Worm (Caenorhabditis elegans) whole organism, mixed stage, embryonic: ENCODE measurements around the gene F08H9.2.
A peak's percentile ranks its signal among the peaks of the same experiment; 100 is the strongest.

Experiments used
- M03D4.4 ChIP-seq: sonication (generic microtip); optimal IDR thresholded peaks from 2 replicates; lab custom pipeline; 2017; ENCODE audit warnings: mild to moderate bottlenecking, missing genetic modification characterization, missing compliant biosample characterization
- blmp-1 ChIP-seq: fragments of 150-350 bp; optimal IDR thresholded peaks from 2 replicates; lab custom pipeline; 2014; ENCODE audit warnings: missing biosample characterization, missing genetic modification characterization
- ceh-83 ChIP-seq: fragments of 200-800 bp; sonication (Bioruptor generic); optimal IDR thresholded peaks from 2 replicates; lab custom pipeline; 2018; ENCODE audit warnings: mild to moderate bottlenecking, missing genetic modification characterization, missing compliant biosample characterization
- ces-1 ChIP-seq: fragments of 150-350 bp; optimal IDR thresholded peaks from 2 replicates; lab custom pipeline; 2014; ENCODE audit warnings: missing biosample characterization, missing genetic modification reagents, missing genetic modification characterization
- drap-1 ChIP-seq: fragments of 200-800 bp; sonication (Bioruptor generic); optimal IDR thresholded peaks from 3 replicates; lab custom pipeline; 2018; ENCODE audit warnings: mild to moderate bottlenecking, missing genetic modification characterization, missing compliant biosample characterization
- elt-1 ChIP-seq: sonication (generic microtip); optimal IDR thresholded peaks from 2 replicates; lab custom pipeline; 2017; ENCODE audit warnings: missing genetic modification characterization, mild to moderate bottlenecking, missing compliant biosample characterization, antibody characterized with exemption, moderate library complexity, borderline replicate concordance; ENCODE audit not compliant: insufficient read depth
- elt-3 ChIP-seq: fragments of 150-350 bp; optimal IDR thresholded peaks from 2 replicates; lab custom pipeline; 2014; ENCODE audit warnings: missing biosample characterization, missing genetic modification characterization
- flh-1 ChIP-seq: fragments of 200-800 bp; sonication (Bioruptor generic); optimal IDR thresholded peaks from 2 replicates; lab custom pipeline; 2018; ENCODE audit warnings: mild to moderate bottlenecking, missing genetic modification characterization, moderate library complexity, missing compliant biosample characterization
- ham-2 ChIP-seq: fragments of 200-800 bp; sonication (Bioruptor generic); optimal IDR thresholded peaks from 2 replicates; lab custom pipeline; 2018; ENCODE audit warnings: mild to moderate bottlenecking, missing genetic modification characterization, missing compliant biosample characterization
- hlh-1 ChIP-seq: fragments of 150-350 bp; optimal IDR thresholded peaks from 2 replicates; lab custom pipeline; 2014; ENCODE audit warnings: missing biosample characterization, missing genetic modification reagents, missing genetic modification characterization
- lin-13 ChIP-seq: fragments of 150-350 bp; optimal IDR thresholded peaks from 2 replicates; lab custom pipeline; 2014; ENCODE audit warnings: missing biosample characterization, missing genetic modification characterization
- lin-32 ChIP-seq: fragments of 200-800 bp; sonication (Bioruptor generic); optimal IDR thresholded peaks from 2 replicates; lab custom pipeline; 2018; ENCODE audit warnings: mild to moderate bottlenecking, missing genetic modification characterization, missing compliant biosample characterization
- lsy-2 ChIP-seq: fragments of 150-350 bp; optimal IDR thresholded peaks from 2 replicates; lab custom pipeline; 2014; ENCODE audit warnings: missing biosample characterization, missing genetic modification characterization
- mab-5 ChIP-seq: fragments of 150-350 bp; optimal IDR thresholded peaks from 2 replicates; lab custom pipeline; 2014; ENCODE audit warnings: missing biosample characterization, missing genetic modification characterization
- mep-1 ChIP-seq: fragments of 150-350 bp; optimal IDR thresholded peaks from 2 replicates; lab custom pipeline; 2017; ENCODE audit warnings: missing biosample characterization, missing genetic modification reagents, missing genetic modification characterization, inconsistent platforms
- mls-2 ChIP-seq: sonication (generic microtip); optimal IDR thresholded peaks from 2 replicates; lab custom pipeline; 2016; ENCODE audit warnings: mild to moderate bottlenecking, missing genetic modification characterization, moderate library complexity, missing compliant biosample characterization
- nhr-12 ChIP-seq: fragments of 150-350 bp; optimal IDR thresholded peaks from 2 replicates; lab custom pipeline; 2014; ENCODE audit warnings: missing biosample characterization, missing genetic modification characterization
- nhr-2 ChIP-seq: fragments of 150-350 bp; optimal IDR thresholded peaks from 2 replicates; lab custom pipeline; 2014; ENCODE audit warnings: missing biosample characterization, missing genetic modification characterization
- nhr-237 ChIP-seq: fragments of 150-350 bp; optimal IDR thresholded peaks from 2 replicates; lab custom pipeline; 2014; ENCODE audit warnings: missing biosample characterization, missing genetic modification characterization
- nhr-28 ChIP-seq: fragments of 150-350 bp; optimal IDR thresholded peaks from 2 replicates; lab custom pipeline; 2014; ENCODE audit warnings: missing biosample characterization, missing genetic modification characterization
- nhr-76 ChIP-seq: sonication (generic microtip); optimal IDR thresholded peaks from 2 replicates; lab custom pipeline; 2017; ENCODE audit warnings: missing biosample characterization, missing genetic modification characterization
- pha-4 ChIP-seq: fragments of 150-350 bp; optimal IDR thresholded peaks from 2 replicates; lab custom pipeline; 2018; ENCODE audit warnings: missing biosample characterization, missing genetic modification reagents, missing genetic modification characterization
- sem-2 ChIP-seq: fragments of 200-800 bp; sonication (Bioruptor generic); optimal IDR thresholded peaks from 2 replicates; lab custom pipeline; 2018; ENCODE audit warnings: mild to moderate bottlenecking, missing genetic modification characterization, missing compliant biosample characterization
- snpc-4 ChIP-seq: fragments of 150-350 bp; optimal IDR thresholded peaks from 2 replicates; lab custom pipeline; 2014; ENCODE audit warnings: missing biosample characterization, missing genetic modification characterization
- sptf-1 ChIP-seq: sonication (generic microtip); optimal IDR thresholded peaks from 2 replicates; lab custom pipeline; 2017; ENCODE audit warnings: mild to moderate bottlenecking, missing genetic modification characterization, moderate library complexity, missing compliant biosample characterization
- tbx-8 ChIP-seq: fragments of 200-800 bp; sonication (Bioruptor generic); optimal IDR thresholded peaks from 2 replicates; lab custom pipeline; 2018; ENCODE audit warnings: mild to moderate bottlenecking, missing genetic modification characterization, moderate library complexity, missing compliant biosample characterization
- unc-120 ChIP-seq: sonication (generic microtip); optimal IDR thresholded peaks from 2 replicates; lab custom pipeline; 2017; ENCODE audit warnings: missing genetic modification characterization, missing compliant biosample characterization; ENCODE audit not compliant: poor library complexity, severe bottlenecking
- unc-39 ChIP-seq: fragments of 150-350 bp; optimal IDR thresholded peaks from 2 replicates; lab custom pipeline; 2014; ENCODE audit warnings: missing biosample characterization, missing genetic modification characterization
- zip-8 ChIP-seq: fragments of 150-350 bp; optimal IDR thresholded peaks from 2 replicates; lab custom pipeline; 2014; ENCODE audit warnings: missing biosample characterization, missing genetic modification characterization

Gene F08H9.2

DNA sequence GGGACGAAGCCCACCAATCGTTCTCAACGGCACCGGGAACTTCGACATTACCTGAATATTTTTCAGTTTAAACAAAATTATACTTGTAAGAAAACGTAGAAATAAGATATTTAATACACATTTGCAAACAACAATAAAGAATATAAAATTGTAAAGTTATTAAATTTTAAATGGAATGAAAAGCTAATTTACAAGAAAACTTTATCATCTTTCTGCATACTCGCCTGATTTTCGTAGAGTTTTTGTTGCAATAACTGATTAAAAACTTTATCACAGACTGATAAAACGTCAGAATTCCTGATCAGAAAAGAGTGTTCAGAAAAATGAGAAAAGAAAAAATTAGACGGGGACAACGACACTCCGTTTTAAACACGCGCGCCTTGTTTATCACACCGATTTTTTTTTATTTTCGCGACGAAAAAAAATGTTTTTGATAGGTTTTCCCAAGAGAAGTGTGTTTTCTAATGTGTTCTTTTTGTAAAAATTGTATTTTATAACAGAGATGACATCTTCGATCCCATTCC, 13.2 kb upstream of the F08H9.2 start, which contains the start of the genes dlat-1 and fntb-1:
Gene dlat-1 (minus strand): TSS at position 51 of the 524 bp plus-strand sequence.
Gene fntb-1 (plus strand): TSS at position 412 of the 524 bp plus-strand sequence.
- no peak for TF ChIP-seq mab-5 (tag; lab: Kevin White, UChicago)
- no peak for TF ChIP-seq nhr-12 (tag; lab: Kevin White, UChicago)
- no peak for TF ChIP-seq snpc-4 (tag; lab: Kevin White, UChicago)
- no peak for TF ChIP-seq mls-2 (tag; lab: Kevin White, UChicago)
- no peak for TF ChIP-seq flh-1
- no peak for TF ChIP-seq ham-2 (GFP tag; lab: Kevin White, UChicago)
- no peak for TF ChIP-seq ces-1

DNA sequence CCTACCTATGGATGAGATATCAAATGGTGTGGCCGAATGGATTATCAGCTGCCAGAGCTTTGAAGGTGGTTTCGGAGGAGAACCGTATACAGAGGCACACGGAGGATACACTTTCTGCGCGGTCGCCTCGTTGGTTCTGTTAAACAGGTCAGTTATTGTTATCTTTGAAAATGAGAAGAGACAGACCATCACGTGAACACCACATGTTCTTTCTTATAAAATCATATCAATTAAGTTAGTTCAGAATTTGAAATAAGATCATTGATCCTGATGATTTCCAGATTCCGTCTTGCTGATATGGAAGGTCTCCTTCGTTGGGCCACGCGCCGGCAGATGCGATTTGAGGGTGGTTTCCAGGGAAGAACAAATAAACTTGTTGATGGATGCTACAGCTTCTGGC, 11.8 kb upstream of the F08H9.2 start:
- TF ChIP-seq flh-1: no peak
- TF ChIP-seq pha-4 (tag; lab: Kevin White, UChicago): no peak
- TF ChIP-seq elt-3 (tag; lab: Kevin White, UChicago): no peak
- TF ChIP-seq nhr-28 (tag; lab: Kevin White, UChicago): no peak
- no peak for TF ChIP-seq blmp-1 (tag; lab: Kevin White, UChicago)
- no peak for TF ChIP-seq unc-39 (tag; lab: Kevin White, UChicago)
- no peak for TF ChIP-seq sem-2 (GFP tag; lab: Kevin White, UChicago)
- TF ChIP-seq zip-8 (tag; lab: Kevin White, UChicago): no peak
- no peak for TF ChIP-seq nhr-237

- TF ChIP-seq mep-1 (no peak), zip-8 (tag; lab: Kevin White, UChicago) (no peak), hlh-1 (tag; lab: Kevin White, UChicago) (no peak), drap-1 (GFP tag; lab: Kevin White, UChicago) (no peak), sptf-1 (tag; lab: Kevin White, UChicago) (no peak), lin-32 (GFP tag; lab: Kevin White, UChicago) (no peak), nhr-237 (no peak), unc-120 (no peak), mab-5 (tag; lab: Kevin White, UChicago) (no peak)
- TF ChIP-seq, all 35 proteins: peak for 0
Observed at ce11 chrV:14449397-14449796, 11.1 kb upstream of the F08H9.2 start, which contains the start of gene F23B12.7. Gene F23B12.7, plus strand, starts transcription at chrV:14449697.

DNA sequence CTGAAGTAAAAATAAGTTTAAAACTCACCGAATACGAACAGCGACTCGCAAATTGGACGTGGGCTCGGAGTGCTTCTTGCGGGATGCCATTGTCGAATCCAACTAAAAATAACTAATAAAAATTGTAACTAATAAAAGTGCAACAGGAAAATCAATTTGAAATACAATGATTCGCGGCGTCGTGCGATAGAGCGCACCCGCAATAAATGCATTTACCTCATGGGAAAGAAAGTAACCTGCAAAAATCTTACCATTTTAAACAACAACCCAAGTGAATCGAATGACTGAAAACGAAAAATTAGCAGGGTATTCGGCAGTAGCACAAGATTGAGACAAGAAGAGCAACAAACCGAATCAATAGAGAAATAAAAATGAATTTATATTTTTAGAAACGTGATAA, 3.8 kb upstream of the F08H9.2 start, which contains the start of gene bmk-1:
Gene bmk-1 (minus strand): TSS at position 359 of the 400 bp plus-strand sequence.
- TF ChIP-seq lin-13 (peak; percentile 35), nhr-2 (tag; lab: Kevin White, UChicago) (no peak)

- no peak for TF ChIP-seq elt-3 (tag; lab: Kevin White, UChicago)
- no peak for TF ChIP-seq nhr-28 (tag; lab: Kevin White, UChicago)
- no peak for TF ChIP-seq mep-1
- TF ChIP-seq unc-39 (tag; lab: Kevin White, UChicago): no peak
- TF ChIP-seq hlh-1 (tag; lab: Kevin White, UChicago): no peak
- TF ChIP-seq nhr-76 (tag; lab: Kevin White, UChicago): no peak
- TF ChIP-seq ceh-83 (GFP tag; lab: Kevin White, UChicago): no peak
- no peak for TF ChIP-seq elt-1 (tag; lab: Kevin White, UChicago)
- no peak for TF ChIP-seq lin-13
- no peak for TF ChIP-seq lsy-2 (tag; lab: Kevin White, UChicago)
- TF ChIP-seq nhr-2 (tag; lab: Kevin White, UChicago): no peak
- no peak for TF ChIP-seq M03D4.4 (tag; lab: Kevin White, UChicago)
- no peak for TF ChIP-seq drap-1 (GFP tag; lab: Kevin White, UChicago)
- no peak for TF ChIP-seq unc-120
- TF ChIP-seq lin-32 (GFP tag; lab: Kevin White, UChicago): no peak
- TF ChIP-seq ham-2 (GFP tag; lab: Kevin White, UChicago): no peak
- TF ChIP-seq, all 35 proteins: peak for 0
Observed at ce11 chrV:14457070-14457469, 3.4 kb upstream of the F08H9.2 start, which contains the start of gene coh-3. Gene coh-3, plus strand, starts transcription at chrV:14457422.

DNA sequence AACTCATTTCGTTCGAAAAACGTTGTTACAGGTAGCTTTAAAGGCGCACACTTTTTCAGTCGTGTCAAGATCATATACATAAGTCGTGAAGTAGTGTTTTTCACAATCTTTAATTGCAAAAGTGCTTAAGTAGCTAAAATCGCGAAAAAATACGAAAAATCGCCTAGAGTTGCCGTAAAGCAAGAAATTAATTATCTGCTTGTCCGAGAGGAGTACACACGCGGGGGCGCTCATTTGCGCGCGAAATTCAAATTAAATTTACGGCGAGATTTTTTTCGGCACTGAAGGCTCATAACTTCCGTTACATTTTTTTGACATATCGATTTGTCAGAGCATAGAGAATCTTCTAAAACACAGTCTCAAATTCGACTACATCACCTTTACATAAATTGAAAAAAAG, 343 bp upstream of the F08H9.2 start:
- no peak for TF ChIP-seq tbx-8 (GFP tag; lab: Kevin White, UChicago)
- no peak for TF ChIP-seq zip-8 (tag; lab: Kevin White, UChicago)
- no peak for TF ChIP-seq lin-32 (GFP tag; lab: Kevin White, UChicago)
- TF ChIP-seq, all 35 proteins: peak for 0
